Fruit fly (Drosophila melanogaster): ENCODE measurements around the gene CG7573.

The CG7573 gene

dm6 chr3L:11350680-11351665 lies 39.4 kb downstream of the CG7573 start (continued):
- TF ChIP-seq CG17361 (GFP tag; IDR thresholded peaks at IDR 0.05): peak; percentile 56; the same call in 1 of the 3 replicates
- no peak for TF ChIP-seq HLH3B (GFP tag; IDR thresholded peaks at IDR 0.05)
- TF ChIP-seq CG9437 (GFP tag; optimal IDR thresholded peaks at IDR 0.05): peak; percentile 80
- peak; percentile 36; the same call in 2 of the 3 replicates for TF ChIP-seq CG11560 (tag; IDR thresholded peaks at IDR 0.05)
- TF ChIP-seq Trl (optimal IDR thresholded peaks at IDR 0.05): no peak
- TF ChIP-seq Trl (GFP tag; optimal IDR thresholded peaks at IDR 0.05): peak; percentile 33
- no peak for TF ChIP-seq dati (GFP tag; IDR thresholded peaks at IDR 0.05)
- TF ChIP-seq wdn (GFP tag; IDR thresholded peaks at IDR 0.05): no peak
- no peak for TF ChIP-seq lbe (GFP tag; optimal IDR thresholded peaks at IDR 0.05)
- TF ChIP-seq CG11504 (tag; optimal IDR thresholded peaks at IDR 0.05): peak; percentile 77
- no peak for TF ChIP-seq Mad (GFP tag; optimal IDR thresholded peaks at IDR 0.05)
- TF ChIP-seq Six4 (GFP tag; optimal IDR thresholded peaks at IDR 0.05): peak; percentile 19
- peak; percentile 52 for TF ChIP-seq CG12104 (GFP tag; optimal IDR thresholded peaks at IDR 0.05)
- no peak for TF ChIP-seq croc (GFP tag; conservative IDR thresholded peaks at IDR 0.05)
- TF ChIP-seq CG8359 (GFP tag; optimal IDR thresholded peaks at IDR 0.05; ENCODE audit: borderline replicate concordance): no peak
- peak; percentile 4 for TF ChIP-seq CG30020 (tag; optimal IDR thresholded peaks at IDR 0.05)
- peak; percentile 63 for TF ChIP-seq CG1233 (GFP tag; optimal IDR thresholded peaks at IDR 0.05)
- TF ChIP-seq zf30C (GFP tag; optimal IDR thresholded peaks at IDR 0.05): peak; percentile 57
- TF ChIP-seq CG10267 (tag; optimal IDR thresholded peaks at IDR 0.05): peak; percentile 63
- no peak for TF ChIP-seq Dip2 (GFP tag; IDR thresholded peaks at IDR 0.05)
- peak; percentile 14; the same call in 1 of the 2 replicates for TF ChIP-seq CG11085 (GFP tag; IDR thresholded peaks at IDR 0.05)
- peak; percentile 8 for TF ChIP-seq NfI (GFP tag; optimal IDR thresholded peaks at IDR 0.05)
- TF ChIP-seq B-H1 (GFP tag; IDR thresholded peaks at IDR 0.05): no peak; the same call in 2 of the 3 replicates
- no peak for TF ChIP-seq H15 (GFP tag; IDR thresholded peaks at IDR 0.05)
- TF ChIP-seq CG16815 (GFP tag; optimal IDR thresholded peaks at IDR 0.05): peak; percentile 56
- peak; percentile 35 for TF ChIP-seq Blimp-1 (GFP tag; optimal IDR thresholded peaks at IDR 0.05)
- peak; percentile 33 for TF ChIP-seq lab (GFP tag; optimal IDR thresholded peaks at IDR 0.05)
- TF ChIP-seq Fer3 (tag; optimal IDR thresholded peaks at IDR 0.05): peak; percentile 11
- TF ChIP-seq MTF-1 (GFP tag; optimal IDR thresholded peaks at IDR 0.05; ENCODE audit: borderline replicate concordance): peak; percentile 24
- TF ChIP-seq pros (GFP tag; optimal IDR thresholded peaks at IDR 0.05): no peak
- peak; percentile 12 for TF ChIP-seq CG7271 (tag; optimal IDR thresholded peaks at IDR 0.05)
- TF ChIP-seq dm (GFP tag; optimal IDR thresholded peaks at IDR 0.05): peak; percentile 13
- peak; percentile 18; the same call in 1 of the 2 replicates for TF ChIP-seq ara (GFP tag; IDR thresholded peaks at IDR 0.05)
- peak; percentile 69 for TF ChIP-seq chm (GFP tag; IDR thresholded peaks at IDR 0.05)
- no peak for TF ChIP-seq CG2202 (tag; optimal IDR thresholded peaks at IDR 0.05)
- TF ChIP-seq NK7.1 (GFP tag; optimal IDR thresholded peaks at IDR 0.05): no peak
- peak; percentile 58 for TF ChIP-seq Asciz (GFP tag; optimal IDR thresholded peaks at IDR 0.05)
- TF ChIP-seq NC2α (GFP tag; optimal IDR thresholded peaks at IDR 0.05): no peak
- TF ChIP-seq dmrt11E (tag; optimal IDR thresholded peaks at IDR 0.05): peak; percentile 85
- TF ChIP-seq Oli (tag; optimal IDR thresholded peaks at IDR 0.05): peak; percentile 63
- TF ChIP-seq Kr (GFP tag; optimal IDR thresholded peaks at IDR 0.05): no peak
- TF ChIP-seq Opbp (GFP tag; IDR thresholded peaks at IDR 0.05; ENCODE audit: partially characterized antibody): no peak
- peak; percentile 47; the same call in 2 of the 3 replicates for TF ChIP-seq ase (GFP tag; IDR thresholded peaks at IDR 0.05)
- no peak for TF ChIP-seq disco-r (GFP tag; optimal IDR thresholded peaks at IDR 0.05)
- TF ChIP-seq Fer2 (tag; optimal IDR thresholded peaks at IDR 0.05): no peak
- TF ChIP-seq sens-2 (GFP tag; IDR thresholded peaks at IDR 0.05): no peak; the same call in 1 of the 2 replicates
- TF ChIP-seq CG8944 (GFP tag; optimal IDR thresholded peaks at IDR 0.05): peak; percentile 0
- peak; percentile 67 for TF ChIP-seq Atf3 (GFP tag; optimal IDR thresholded peaks at IDR 0.05)

Data from whole organism, embryonic.